Worm (Caenorhabditis elegans) whole organism, young adult: ENCODE data around the gene srd-3.

Source experiments
- C17E4.6 ChIP-seq: fragments of 200-800 bp; sonication (Bioruptor generic); IDR thresholded peaks from 2 replicates; pipeline ENCODE4 v1.3.6; 2022; ENCODE audit warnings: missing genetic modification reagents, missing genetic modification characterization, missing compliant biosample characterization
- F23B12.7 ChIP-seq: sonication (generic microtip); optimal IDR thresholded peaks from 2 replicates; lab custom pipeline; 2017; ENCODE audit warnings: missing genetic modification characterization, mild to moderate bottlenecking, missing compliant biosample characterization, antibody characterized with exemption, moderate library complexity; ENCODE audit not compliant: insufficient read depth
- F33H1.4 ChIP-seq: fragments of 200-800 bp; sonication (Bioruptor generic); IDR thresholded peaks from 2 replicates; pipeline ENCODE4 v1.3.6; 2022; ENCODE audit warnings: missing genetic modification reagents, missing genetic modification characterization, missing compliant biosample characterization
- F49E8.2 ChIP-seq: sonication (generic microtip); optimal IDR thresholded peaks from 3 replicates; lab custom pipeline; 2017; ENCODE audit warnings: missing genetic modification characterization, mild to moderate bottlenecking, missing compliant biosample characterization, antibody characterized with exemption, moderate library complexity; ENCODE audit not compliant: insufficient read depth
- F52B5.7 ChIP-seq: sonication (generic microtip); optimal IDR thresholded peaks from 2 replicates; lab custom pipeline; 2016; ENCODE audit warnings: mild to moderate bottlenecking, missing genetic modification characterization, missing compliant biosample characterization
- F55B11.4 ChIP-seq: sonication (generic microtip); optimal IDR thresholded peaks from 2 replicates; lab custom pipeline; 2016; ENCODE audit warnings: missing compliant biosample characterization, missing genetic modification characterization, borderline replicate concordance; ENCODE audit not compliant: insufficient read depth
- Y53F4B.3 ChIP-seq: fragments of 200-800 bp; sonication (Bioruptor generic); IDR thresholded peaks from 2 replicates; pipeline ENCODE4 v1.3.6; 2022; ENCODE audit warnings: missing genetic modification reagents, missing genetic modification characterization, missing compliant biosample characterization
- Y67H2A.10 ChIP-seq: fragments of 200-800 bp; sonication (Bioruptor generic); conservative IDR thresholded peaks from 2 replicates; pipeline ENCODE4 v1.3.6; 2022; ENCODE audit warnings: missing genetic modification reagents, missing genetic modification characterization, missing compliant biosample characterization
- Y79H2A.3 ChIP-seq: fragments of 200-800 bp; sonication (Bioruptor generic); conservative IDR thresholded peaks from 2 replicates; pipeline ENCODE4 v1.3.6; 2022; ENCODE audit warnings: missing genetic modification reagents, missing genetic modification characterization, missing compliant biosample characterization
- atf-7 ChIP-seq: sonication (generic microtip); optimal IDR thresholded peaks from 2 replicates; lab custom pipeline; 2017; ENCODE audit warnings: mild to moderate bottlenecking, missing genetic modification characterization, missing compliant biosample characterization
- athp-1 ChIP-seq: sonication (generic microtip); optimal IDR thresholded peaks from 2 replicates; lab custom pipeline; 2017; ENCODE audit warnings: mild to moderate bottlenecking, missing genetic modification characterization, missing compliant biosample characterization
- attf-5 ChIP-seq: fragments of 200-800 bp; sonication (Bioruptor generic); optimal IDR thresholded peaks from 2 replicates; lab custom pipeline; 2018; ENCODE audit warnings: mild to moderate bottlenecking, missing genetic modification characterization, missing compliant biosample characterization
- bed-1 ChIP-seq: fragments of 200-800 bp; sonication (Bioruptor generic); IDR thresholded peaks from 2 replicates; pipeline ENCODE4 v1.3.6; 2022; ENCODE audit warnings: missing genetic modification reagents, missing genetic modification characterization, missing compliant biosample characterization
- ccch-3 ChIP-seq: fragments of 200-800 bp; sonication (Bioruptor generic); optimal IDR thresholded peaks from 2 replicates; lab custom pipeline; 2018; ENCODE audit warnings: mild to moderate bottlenecking, missing genetic modification characterization, missing compliant biosample characterization
- cebp-1 ChIP-seq, 2 experiments: fragments of 200-800 bp in 1 of 2; sonication (Bioruptor generic) in 1 of 2; sonication (generic microtip) in 1 of 2; IDR thresholded peaks in 1 of 2; optimal IDR thresholded peaks in 1 of 2; 2 replicates each; pipeline versions ENCODE4 v1.3.6 to Lab custom; 2017 to 2022; ENCODE audit warnings: missing compliant biosample characterization in 2 of 2, missing genetic modification characterization in 2 of 2, mild to moderate bottlenecking in 1 of 2, missing genetic modification reagents in 1 of 2, moderate library complexity in 1 of 2
- ceh-100 ChIP-seq: fragments of 200-800 bp; sonication (Bioruptor generic); IDR thresholded peaks from 2 replicates; pipeline ENCODE4 v1.3.6; 2022; ENCODE audit warnings: missing genetic modification reagents, missing genetic modification characterization, missing compliant biosample characterization
- ceh-27 ChIP-seq: fragments of 200-800 bp; sonication (Bioruptor generic); optimal IDR thresholded peaks from 2 replicates; lab custom pipeline; 2018; ENCODE audit warnings: mild to moderate bottlenecking, missing genetic modification characterization, moderate library complexity, missing compliant biosample characterization
- ceh-79 ChIP-seq: sonication (generic microtip); optimal IDR thresholded peaks from 2 replicates; lab custom pipeline; 2017; ENCODE audit warnings: mild to moderate bottlenecking, missing genetic modification characterization, missing compliant biosample characterization
- efl-1 ChIP-seq: fragments of 150-350 bp; optimal IDR thresholded peaks from 2 replicates; lab custom pipeline; 2014; ENCODE audit warnings: missing biosample characterization, missing genetic modification reagents, missing genetic modification characterization
- egl-18 ChIP-seq: fragments of 200-800 bp; sonication (Bioruptor generic); IDR thresholded peaks from 2 replicates; pipeline ENCODE4 v1.3.6; 2022; ENCODE audit warnings: missing genetic modification reagents, missing genetic modification characterization, missing compliant biosample characterization
- ets-4 ChIP-seq: fragments of 200-800 bp; sonication (Bioruptor generic); optimal IDR thresholded peaks from 2 replicates; lab custom pipeline; 2018; ENCODE audit warnings: mild to moderate bottlenecking, missing genetic modification characterization, missing compliant biosample characterization
- gei-17 ChIP-seq: fragments of 200-800 bp; sonication (Bioruptor generic); optimal IDR thresholded peaks from 2 replicates; lab custom pipeline; 2018; ENCODE audit warnings: mild to moderate bottlenecking, missing genetic modification characterization, missing compliant biosample characterization
- hlh-12 ChIP-seq: sonication (generic microtip); optimal IDR thresholded peaks from 2 replicates; lab custom pipeline; 2016; ENCODE audit warnings: missing genetic modification characterization, missing compliant biosample characterization
- hlh-26 ChIP-seq: fragments of 200-800 bp; sonication (Bioruptor generic); conservative IDR thresholded peaks from 2 replicates; pipeline ENCODE4 v1.3.6; 2022; ENCODE audit warnings: missing genetic modification reagents, missing genetic modification characterization, missing compliant biosample characterization
- hmg-1.2 ChIP-seq: fragments of 200-800 bp; sonication (Bioruptor generic); IDR thresholded peaks from 2 replicates; pipeline ENCODE4 v1.3.6; 2022; ENCODE audit warnings: missing genetic modification reagents, missing genetic modification characterization, missing compliant biosample characterization
- hmg-20 ChIP-seq: fragments of 200-800 bp; sonication (Bioruptor generic); IDR thresholded peaks from 2 replicates; pipeline ENCODE4 v1.3.6; 2022; ENCODE audit warnings: missing genetic modification reagents, missing genetic modification characterization, missing compliant biosample characterization
- lin-35 ChIP-seq, 3 experiments: fragments of 150-350 bp in 2 of 3; sonication (generic microtip) in 1 of 3; optimal IDR thresholded peaks; 2 replicates each; lab custom pipeline; 2014 to 2018; ENCODE audit warnings: missing biosample characterization in 3 of 3, missing genetic modification characterization in 3 of 3, missing genetic modification reagents in 3 of 3
- lin-40 ChIP-seq: sonication (generic microtip); optimal IDR thresholded peaks from 2 replicates; lab custom pipeline; 2016; ENCODE audit warnings: missing genetic modification characterization, mild to moderate bottlenecking, missing compliant biosample characterization, missing genotype, missing genetic modification reagents
- lir-1 ChIP-seq: fragments of 200-800 bp; sonication (Bioruptor generic); conservative IDR thresholded peaks from 2 replicates; pipeline ENCODE4 v1.3.6; 2022; ENCODE audit warnings: missing genetic modification reagents, missing genetic modification characterization, missing compliant biosample characterization
- lsl-1 ChIP-seq: fragments of 200-800 bp; sonication (Bioruptor generic); optimal IDR thresholded peaks from 2 replicates; lab custom pipeline; 2018; ENCODE audit warnings: mild to moderate bottlenecking, missing genetic modification characterization, moderate library complexity, missing compliant biosample characterization
- madf-8 ChIP-seq: fragments of 200-800 bp; sonication (Bioruptor generic); conservative IDR thresholded peaks from 2 replicates; pipeline ENCODE4 v1.3.6; 2022; ENCODE audit warnings: missing genetic modification reagents, missing genetic modification characterization, missing compliant biosample characterization
- nfya-1 ChIP-seq: sonication (generic microtip); optimal IDR thresholded peaks from 2 replicates; lab custom pipeline; 2017; ENCODE audit warnings: antibody characterized with exemption, missing compliant biosample characterization, missing genetic modification characterization, borderline replicate concordance; ENCODE audit not compliant: insufficient read depth
- nhr-120 ChIP-seq: fragments of 200-800 bp; sonication (Bioruptor generic); IDR thresholded peaks from 2 replicates; pipeline ENCODE4 v1.3.6; 2022; ENCODE audit warnings: missing genetic modification characterization, missing compliant biosample characterization
- nhr-179 ChIP-seq: sonication (generic microtip); optimal IDR thresholded peaks from 2 replicates; lab custom pipeline; 2016; ENCODE audit warnings: mild to moderate bottlenecking, missing genetic modification characterization, missing compliant biosample characterization
- nhr-80 ChIP-seq: sonication (generic microtip); optimal IDR thresholded peaks from 2 replicates; lab custom pipeline; 2016; ENCODE audit warnings: missing genetic modification characterization, missing compliant biosample characterization
- nhr-90 ChIP-seq: sonication (generic microtip); optimal IDR thresholded peaks from 2 replicates; lab custom pipeline; 2016; ENCODE audit warnings: missing genotype, mild to moderate bottlenecking, missing genetic modification characterization, missing compliant biosample characterization
- pbrm-1 ChIP-seq: fragments of 200-800 bp; sonication (Bioruptor generic); IDR thresholded peaks from 2 replicates; pipeline ENCODE4 v1.3.6; 2022; ENCODE audit warnings: missing genetic modification reagents, missing genetic modification characterization, missing compliant biosample characterization
- rcor-1 ChIP-seq: fragments of 200-800 bp; sonication (Bioruptor generic); IDR thresholded peaks from 2 replicates; pipeline ENCODE4 v1.3.6; 2022; ENCODE audit warnings: missing genetic modification reagents, missing genetic modification characterization, missing compliant biosample characterization
- snpc-3.4 ChIP-seq: sonication (generic microtip); optimal IDR thresholded peaks from 2 replicates; lab custom pipeline; 2017; ENCODE audit warnings: missing genetic modification characterization, mild to moderate bottlenecking, missing compliant biosample characterization, antibody characterized with exemption, moderate library complexity, missing genotype, missing genetic modification reagents
- snpc-4 ChIP-seq, 5 experiments: fragments of 150-350 bp in 1 of 5; sonication (generic microtip) in 4 of 5; optimal IDR thresholded peaks; 2 replicates each; lab custom pipeline; 2014 to 2018; ENCODE audit warnings: missing genetic modification characterization in 5 of 5, missing biosample characterization in 3 of 5, antibody characterized with exemption in 2 of 5, mild to moderate bottlenecking in 2 of 5, missing compliant biosample characterization in 2 of 5, missing genotype in 2 of 5, moderate library complexity in 2 of 5, missing genetic modification reagents in 1 of 5
- somi-1 ChIP-seq: fragments of 200-800 bp; sonication (Bioruptor generic); optimal IDR thresholded peaks from 2 replicates; lab custom pipeline; 2018; ENCODE audit warnings: mild to moderate bottlenecking, missing genetic modification characterization, missing compliant biosample characterization
- tlf-1 ChIP-seq: fragments of 200-800 bp; sonication (Bioruptor generic); optimal IDR thresholded peaks from 2 replicates; lab custom pipeline; 2018; ENCODE audit warnings: mild to moderate bottlenecking, missing genetic modification characterization, missing compliant biosample characterization
- xnd-1 ChIP-seq: sonication (generic microtip); optimal IDR thresholded peaks from 2 replicates; lab custom pipeline; 2016; ENCODE audit warnings: missing genotype, missing genetic modification reagents, missing genetic modification characterization, missing compliant biosample characterization
- zfh-2 ChIP-seq: fragments of 200-800 bp; sonication (Bioruptor generic); conservative IDR thresholded peaks from 2 replicates; pipeline ENCODE4 v1.3.6; 2022; ENCODE audit warnings: missing genetic modification reagents, missing genetic modification characterization, missing compliant biosample characterization
- zim-3 ChIP-seq: sonication (generic microtip); optimal IDR thresholded peaks from 2 replicates; lab custom pipeline; 2017; ENCODE audit warnings: mild to moderate bottlenecking, missing genetic modification characterization, moderate library complexity, missing compliant biosample characterization
- ztf-25 ChIP-seq: fragments of 200-800 bp; sonication (Bioruptor generic); IDR thresholded peaks from 2 replicates; pipeline ENCODE4 v1.3.6; 2022; ENCODE audit warnings: missing genetic modification reagents, missing genetic modification characterization, missing compliant biosample characterization
- ztf-6 ChIP-seq: fragments of 200-800 bp; sonication (Bioruptor generic); IDR thresholded peaks from 2 replicates; pipeline ENCODE4 v1.3.6; 2022; ENCODE audit warnings: missing genetic modification reagents, missing genetic modification characterization, missing compliant biosample characterization

Gene srd-3

ce11 chrII:155904-156303 is 27.1 kb upstream of the srd-3 start, which contains the start of gene mrpl-28 (continued):
- TF ChIP-seq tlf-1 (GFP tag; lab: Kevin White, UChicago) = peak; percentile 69
- no peak for TF ChIP-seq hlh-26 (GFP tag; lab: Robert Waterston, UW)
- no peak for TF ChIP-seq cebp-1 (GFP tag; IDR thresholded peaks at IDR 0.05; lab: Robert Waterston, UW)
- peak; percentile 72 for TF ChIP-seq cebp-1 (tag; optimal IDR thresholded peaks at IDR 0.05; lab: Kevin White, UChicago)
- no peak for TF ChIP-seq hlh-12 (tag; lab: Kevin White, UChicago)
- TF ChIP-seq ccch-3 = no peak
- TF ChIP-seq atf-7 (tag; lab: Kevin White, UChicago) = no peak
- no peak for TF ChIP-seq snpc-4 (GFP tag; optimal IDR thresholded peaks at IDR 0.05; lab: Kevin White, UChicago)
- TF ChIP-seq snpc-4 (tag; optimal IDR thresholded peaks at IDR 0.05; lab: Kevin White, UChicago) = peak in 3 of 4 experiments; percentile 56 to 72 (median 59)
- peak; percentile 38 for TF ChIP-seq F23B12.7 (tag; lab: Kevin White, UChicago)
- peak; percentile 76 for TF ChIP-seq ceh-100 (GFP tag; lab: Robert Waterston, UW)
- no peak for TF ChIP-seq somi-1
- TF ChIP-seq Y53F4B.3 (GFP tag; lab: Robert Waterston, UW) = no peak
- peak; percentile 56 for TF ChIP-seq zim-3 (tag; lab: Kevin White, UChicago)
- no peak for TF ChIP-seq Y79H2A.3
- TF ChIP-seq lin-40 (tag; lab: Kevin White, UChicago) = peak; percentile 93
- TF ChIP-seq F52B5.7 (tag; lab: Kevin White, UChicago) = no peak
- no peak for TF ChIP-seq zfh-2 (GFP tag; lab: Robert Waterston, UW)
- TF ChIP-seq Y67H2A.10 (GFP tag; lab: Robert Waterston, UW) = 0 out of 2 replicates have a peak, but pooled peaks have one; percentile 15
- no peak for TF ChIP-seq F55B11.4 (tag; lab: Kevin White, UChicago)
- peak; percentile 75 for TF ChIP-seq snpc-3.4 (tag; lab: Kevin White, UChicago)
- TF ChIP-seq F33H1.4 (GFP tag; lab: Robert Waterston, UW) = peak; percentile 55
- TF ChIP-seq ztf-25 = no peak
- peak; percentile 6 for TF ChIP-seq nhr-80 (tag; lab: Kevin White, UChicago)
- TF ChIP-seq bed-1 (GFP tag; lab: Robert Waterston, UW) = no peak
- no peak for TF ChIP-seq egl-18 (GFP tag; lab: Robert Waterston, UW)
- peak; percentile 76 for TF ChIP-seq efl-1
- TF ChIP-seq xnd-1 = peak; percentile 22
- TF ChIP-seq attf-5 (GFP tag; lab: Kevin White, UChicago) = peak; percentile 67
- 0 out of 2 replicates have a peak, but pooled peaks have one; percentile 65 for TF ChIP-seq hmg-20
- no peak for TF ChIP-seq F49E8.2 (tag; lab: Kevin White, UChicago)
- TF ChIP-seq lir-1 (GFP tag; lab: Robert Waterston, UW) = peak; percentile 80
- peak; percentile 64 for TF ChIP-seq hmg-1.2 (GFP tag; lab: Robert Waterston, UW)
- peak; percentile 90 for TF ChIP-seq rcor-1 (GFP tag; lab: Robert Waterston, UW)
- peak; percentile 89 for TF ChIP-seq pbrm-1 (GFP tag; lab: Robert Waterston, UW)
- no peak for TF ChIP-seq madf-8 (GFP tag; lab: Robert Waterston, UW)
- TF ChIP-seq nhr-179 (tag; lab: Kevin White, UChicago) = no peak
- no peak for TF ChIP-seq nfya-1 (tag; lab: Kevin White, UChicago)
- TF ChIP-seq ztf-6 (GFP tag; lab: Robert Waterston, UW) = no peak
- peak; percentile 80 for TF ChIP-seq athp-1 (tag; lab: Kevin White, UChicago)
- TF ChIP-seq ets-4 (GFP tag; lab: Kevin White, UChicago) = no peak
- TF ChIP-seq ceh-79 (tag; lab: Kevin White, UChicago) = no peak
- TF ChIP-seq lsl-1 (GFP tag; lab: Kevin White, UChicago) = peak; percentile 58
- no peak for TF ChIP-seq nhr-120
- TF ChIP-seq gei-17 (GFP tag; lab: Kevin White, UChicago) = peak; percentile 32
- TF ChIP-seq lin-35 (GFP tag; optimal IDR thresholded peaks at IDR 0.05; lab: Kevin White, UChicago) = peak in 2 of 3 experiments; percentile 57 to 90
- no peak for TF ChIP-seq C17E4.6 (GFP tag; lab: Robert Waterston, UW)
- peak; percentile 63 for TF ChIP-seq ceh-27
- TF ChIP-seq nhr-90 (tag; lab: Kevin White, UChicago) = no peak
